Fruit fly (Drosophila melanogaster): Measurements from ENCODE around the gene SdhD.

DNA sequence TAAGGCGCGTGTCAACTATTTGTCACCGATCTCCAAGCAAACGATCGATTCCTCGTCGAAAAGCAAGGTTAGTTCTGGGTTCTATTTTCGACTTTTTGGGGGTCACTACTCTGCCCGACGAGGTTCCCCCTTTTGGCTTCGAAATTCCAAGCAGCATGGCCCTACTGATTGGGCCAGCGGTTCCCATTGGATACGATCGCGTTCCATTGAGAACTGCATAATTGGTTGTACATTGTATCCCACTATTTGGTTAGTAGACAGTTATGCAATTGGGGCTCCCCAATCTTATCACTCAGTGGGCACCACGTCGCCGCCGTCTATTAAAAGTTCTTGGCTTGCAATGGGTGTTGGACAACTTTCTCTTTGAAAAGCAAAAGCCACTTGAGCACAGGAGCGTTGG lies 26.6 kb downstream of the SdhD start:
- TF ChIP-seq scrt (GFP tag; optimal IDR thresholded peaks at IDR 0.05) (no peak), CG6254 (GFP tag; optimal IDR thresholded peaks at IDR 0.05) (no peak), Sry-β (GFP tag; optimal IDR thresholded peaks at IDR 0.05) (no peak), HHEX (GFP tag; optimal IDR thresholded peaks at IDR 0.05) (no peak), CG4282 (GFP tag; optimal IDR thresholded peaks at IDR 0.05) (no peak), shn (GFP tag; optimal IDR thresholded peaks at IDR 0.05) (no peak), Ada2b (GFP tag; IDR thresholded peaks at IDR 0.05) (no peak), CG3065 (GFP tag; optimal IDR thresholded peaks at IDR 0.05) (no peak), CG8944 (GFP tag; optimal IDR thresholded peaks at IDR 0.05) (no peak), cad (GFP tag; optimal IDR thresholded peaks at IDR 0.05) (no peak)

All from whole organism, embryonic.